Worm (Caenorhabditis elegans): ENCODE measurements around the gene srh-62.

ce11 chrV:446988-447387 is 44.1 kb upstream of the srh-62 start:
- TF ChIP-seq tbx-11 (GFP tag; IDR thresholded peaks at IDR 0.05) (no peak), hnd-1 (tag; optimal IDR thresholded peaks at IDR 0.05) (no peak), ets-7 (tag; optimal IDR thresholded peaks at IDR 0.05) (no peak), ama-1 (optimal IDR thresholded peaks at IDR 0.05) (no peak), B0310.2 (tag; optimal IDR thresholded peaks at IDR 0.05) (no peak), F13C5.2 (tag; optimal IDR thresholded peaks at IDR 0.05) (no peak)
